Worm (Caenorhabditis elegans) whole organism, L3 larva: Measurements from ENCODE around the gene M04D8.5.

Source experiments
- egl-27 ChIP-seq: sonication (generic microtip); optimal IDR thresholded peaks from 4 replicates; lab custom pipeline; 2017; ENCODE audit warnings: missing biosample characterization, missing genetic modification reagents, missing genetic modification characterization
- nfya-1 ChIP-seq: sonication (generic microtip); optimal IDR thresholded peaks from 2 replicates; lab custom pipeline; 2017; ENCODE audit warnings: missing genetic modification characterization, mild to moderate bottlenecking, missing compliant biosample characterization, antibody characterized with exemption, moderate library complexity; ENCODE audit not compliant: insufficient read depth
- nhr-28 ChIP-seq: fragments of 150-350 bp; optimal IDR thresholded peaks from 2 replicates; lab custom pipeline; 2014; ENCODE audit warnings: missing biosample characterization, missing genetic modification characterization

DNA sequence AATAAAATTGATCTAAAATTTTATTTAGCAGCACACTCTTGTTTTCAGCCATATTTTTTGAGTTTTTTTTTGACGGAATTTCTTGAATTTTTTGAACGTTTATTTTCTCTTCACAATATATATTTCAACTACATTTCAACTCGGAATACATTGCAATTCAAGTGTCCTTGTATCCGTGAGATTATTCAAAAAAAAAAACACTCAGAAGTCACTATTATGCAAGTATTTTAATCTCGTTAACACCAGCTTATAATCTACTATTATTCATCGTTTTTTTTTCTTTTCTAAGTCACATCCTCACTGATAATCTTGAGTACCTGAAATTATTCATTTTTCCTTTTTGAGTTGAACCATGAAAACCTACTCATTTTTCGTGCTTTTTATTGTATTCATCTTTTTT lies 9.7 kb downstream of the M04D8.5 start, which contains the start of gene ins-21:
- TF ChIP-seq nfya-1 (no peak), egl-27 (tag; lab: Kevin White, UChicago) (no peak), nhr-28 (no peak)
